Worm (Caenorhabditis elegans) whole organism, L1 larva: ENCODE results near the gene mig-15.

ENCODE experiments used
- aha-1 ChIP-seq: fragments of 150-350 bp; optimal IDR thresholded peaks from 2 replicates; lab custom pipeline; 2014; ENCODE audit warnings: missing biosample characterization, missing genetic modification characterization
- fkh-8 ChIP-seq: sonication (generic microtip); optimal IDR thresholded peaks from 2 replicates; lab custom pipeline; 2016; ENCODE audit warnings: mild to moderate bottlenecking, missing genetic modification characterization, missing compliant biosample characterization
- irx-1 ChIP-seq: sonication (generic microtip); optimal IDR thresholded peaks from 2 replicates; lab custom pipeline; 2016; ENCODE audit warnings: missing genetic modification characterization, missing compliant biosample characterization
- isw-1 ChIP-seq: fragments of 200-800 bp; sonication (Bioruptor generic); IDR thresholded peaks from 2 replicates; pipeline ENCODE4 v1.3.6; 2022; ENCODE audit warnings: missing genetic modification characterization, missing compliant biosample characterization
- lin-15B ChIP-seq: fragments of 150-350 bp; sonication (generic microtip); optimal IDR thresholded peaks from 3 replicates; lab custom pipeline; 2014; ENCODE audit warnings: missing biosample characterization, missing genetic modification characterization
- mep-1 ChIP-seq: fragments of 150-350 bp; optimal IDR thresholded peaks from 2 replicates; lab custom pipeline; 2014; ENCODE audit warnings: missing biosample characterization, missing genetic modification characterization
- nhr-237 ChIP-seq: fragments of 150-350 bp; optimal IDR thresholded peaks from 2 replicates; lab custom pipeline; 2014; ENCODE audit warnings: missing biosample characterization, missing genetic modification characterization
- nhr-28 ChIP-seq: fragments of 150-350 bp; optimal IDR thresholded peaks from 2 replicates; lab custom pipeline; 2014; ENCODE audit warnings: missing biosample characterization, missing genetic modification characterization
- pax-3 ChIP-seq: fragments of 200-800 bp; sonication (Bioruptor generic); optimal IDR thresholded peaks from 2 replicates; lab custom pipeline; 2018; ENCODE audit warnings: mild to moderate bottlenecking, missing genetic modification characterization, moderate library complexity, missing compliant biosample characterization
- snpc-4 ChIP-seq: fragments of 150-350 bp; optimal IDR thresholded peaks from 2 replicates; lab custom pipeline; 2014; ENCODE audit warnings: missing biosample characterization, missing genetic modification characterization
- unc-62 ChIP-seq: fragments of 150-350 bp; optimal IDR thresholded peaks from 2 replicates; lab custom pipeline; 2014; ENCODE audit warnings: missing biosample characterization, missing genetic modification reagents, missing genetic modification characterization

DNA sequence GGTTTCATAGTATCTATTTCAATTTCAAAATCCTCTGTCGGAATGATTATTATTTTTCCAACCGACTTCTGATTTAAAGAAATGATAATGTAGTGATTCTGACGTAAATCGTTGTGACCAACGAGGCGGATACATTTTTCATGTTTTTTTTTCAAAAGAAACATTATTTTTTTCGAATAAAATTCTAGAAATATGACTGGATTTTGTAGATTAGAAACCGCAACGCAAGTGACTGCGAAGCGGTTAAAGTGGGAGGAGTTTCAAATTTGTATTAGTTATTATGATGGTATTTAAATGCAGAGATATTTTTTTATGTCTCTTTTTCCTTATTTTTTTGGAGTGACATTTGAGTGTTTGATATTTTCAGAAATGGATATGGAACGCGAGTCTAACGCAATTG is 18.5 kb upstream of the mig-15 start, which contains the start of gene C39B10.5:
- no peak for TF ChIP-seq irx-1 (tag; lab: Kevin White, UChicago)
- TF ChIP-seq lin-15B = no peak
- TF ChIP-seq nhr-28 (tag; lab: Kevin White, UChicago) = no peak
- TF ChIP-seq mep-1 = no peak
- TF ChIP-seq aha-1 = no peak
- no peak for TF ChIP-seq unc-62
- TF ChIP-seq nhr-237 (tag; lab: Kevin White, UChicago) = no peak
- TF ChIP-seq pax-3 = no peak
- no peak for TF ChIP-seq isw-1
- peak; percentile 80 for TF ChIP-seq fkh-8 (tag; lab: Kevin White, UChicago)
- TF ChIP-seq snpc-4 (tag; lab: Kevin White, UChicago) = no peak
